Worm (Caenorhabditis elegans) whole organism, L2 larva: ENCODE measurements around the gene hcp-1.

Source experiments
- C34F6.9 ChIP-seq: fragments of 150-350 bp; optimal IDR thresholded peaks from 2 replicates; lab custom pipeline; 2014; ENCODE audit warnings: missing biosample characterization, missing genetic modification characterization
- F13H6.1 ChIP-seq: sonication (generic microtip); optimal IDR thresholded peaks from 2 replicates; lab custom pipeline; 2016; ENCODE audit warnings: missing genetic modification characterization, missing compliant biosample characterization
- R02D3.7 ChIP-seq: fragments of 150-350 bp; optimal IDR thresholded peaks from 2 replicates; lab custom pipeline; 2014; ENCODE audit warnings: missing biosample characterization, missing genetic modification characterization
- ZK546.5 ChIP-seq: sonication (generic microtip); optimal IDR thresholded peaks from 2 replicates; lab custom pipeline; 2017; ENCODE audit warnings: missing biosample characterization, missing genetic modification characterization
- aly-2 ChIP-seq: fragments of 150-350 bp; optimal IDR thresholded peaks from 2 replicates; lab custom pipeline; 2014; ENCODE audit warnings: missing biosample characterization, missing genetic modification characterization
- blmp-1 ChIP-seq: sonication (generic microtip); optimal IDR thresholded peaks from 2 replicates; lab custom pipeline; 2017; ENCODE audit warnings: missing genetic modification characterization, mild to moderate bottlenecking, missing compliant biosample characterization, antibody characterized with exemption, moderate library complexity; ENCODE audit not compliant: insufficient read depth
- ceh-16 ChIP-seq: fragments of 150-350 bp; optimal IDR thresholded peaks from 2 replicates; lab custom pipeline; 2014; ENCODE audit warnings: missing biosample characterization, missing genetic modification characterization
- ceh-82 ChIP-seq: fragments of 150-350 bp; optimal IDR thresholded peaks from 2 replicates; lab custom pipeline; 2014; ENCODE audit warnings: missing biosample characterization, missing genetic modification characterization
- dmd-4 ChIP-seq: sonication (generic microtip); optimal IDR thresholded peaks from 2 replicates; lab custom pipeline; 2017; ENCODE audit warnings: missing biosample characterization, missing genetic modification characterization
- egl-27 ChIP-seq: sonication (generic microtip); optimal IDR thresholded peaks from 3 replicates; lab custom pipeline; 2017; ENCODE audit warnings: missing biosample characterization, missing genetic modification reagents, missing genetic modification characterization
- elt-1 ChIP-seq: fragments of 150-350 bp; optimal IDR thresholded peaks from 2 replicates; lab custom pipeline; 2014; ENCODE audit warnings: missing biosample characterization, missing genetic modification characterization
- elt-3 ChIP-seq: sonication (generic microtip); optimal IDR thresholded peaks from 2 replicates; lab custom pipeline; 2017; ENCODE audit warnings: missing biosample characterization, missing genetic modification characterization
- fos-1 ChIP-seq: fragments of 150-350 bp; optimal IDR thresholded peaks from 2 replicates; lab custom pipeline; 2014; ENCODE audit warnings: missing biosample characterization, missing genetic modification characterization
- gmeb-1 ChIP-seq: fragments of 150-350 bp; optimal IDR thresholded peaks from 2 replicates; lab custom pipeline; 2014; ENCODE audit warnings: missing biosample characterization, missing genetic modification characterization
- lin-11 ChIP-seq: fragments of 150-350 bp; sonication (generic microtip); optimal IDR thresholded peaks from 2 replicates; lab custom pipeline; 2014; ENCODE audit warnings: missing biosample characterization, missing genetic modification characterization, inconsistent platforms, mixed read lengths
- lin-13 ChIP-seq: fragments of 150-350 bp; optimal IDR thresholded peaks from 2 replicates; lab custom pipeline; 2014; ENCODE audit warnings: missing biosample characterization, missing genetic modification reagents, missing genetic modification characterization
- lin-39 ChIP-seq: fragments of 150-350 bp; optimal IDR thresholded peaks from 2 replicates; lab custom pipeline; 2014; ENCODE audit warnings: missing biosample characterization, missing genetic modification reagents, missing genetic modification characterization
- mab-5 ChIP-seq: fragments of 150-350 bp; optimal IDR thresholded peaks from 2 replicates; lab custom pipeline; 2014; ENCODE audit warnings: missing biosample characterization, missing genetic modification characterization
- mbf-1 ChIP-seq: sonication (generic microtip); optimal IDR thresholded peaks from 2 replicates; lab custom pipeline; 2017; ENCODE audit warnings: missing biosample characterization, missing genetic modification characterization
- mdl-1 ChIP-seq, 2 experiments: fragments of 150-350 bp in 1 of 2; sonication (generic microtip) in 1 of 2; optimal IDR thresholded peaks; 2 replicates each; lab custom pipeline; 2017; ENCODE audit warnings: missing biosample characterization in 2 of 2, missing genetic modification characterization in 2 of 2
- nhr-11 ChIP-seq: fragments of 150-350 bp; optimal IDR thresholded peaks from 2 replicates; lab custom pipeline; 2014; ENCODE audit warnings: missing biosample characterization, missing genetic modification characterization
- nhr-12 ChIP-seq: fragments of 150-350 bp; optimal IDR thresholded peaks from 2 replicates; lab custom pipeline; 2014; ENCODE audit warnings: missing biosample characterization, missing genetic modification characterization
- nhr-129 ChIP-seq: fragments of 150-350 bp; optimal IDR thresholded peaks from 2 replicates; lab custom pipeline; 2014; ENCODE audit warnings: missing biosample characterization, missing genetic modification characterization
- nhr-21 ChIP-seq: fragments of 150-350 bp; optimal IDR thresholded peaks from 2 replicates; lab custom pipeline; 2014; ENCODE audit warnings: missing biosample characterization, missing genetic modification characterization
- nhr-23 ChIP-seq: fragments of 150-350 bp; optimal IDR thresholded peaks from 2 replicates; lab custom pipeline; 2014; ENCODE audit warnings: missing biosample characterization, missing genetic modification reagents, missing genetic modification characterization
- nhr-237 ChIP-seq: fragments of 150-350 bp; optimal IDR thresholded peaks from 2 replicates; lab custom pipeline; 2014; ENCODE audit warnings: missing biosample characterization, missing genetic modification characterization
- nhr-6 ChIP-seq: fragments of 150-350 bp; optimal IDR thresholded peaks from 2 replicates; lab custom pipeline; 2014; ENCODE audit warnings: missing biosample characterization, missing genetic modification characterization
- nhr-77 ChIP-seq: fragments of 150-350 bp; optimal IDR thresholded peaks from 2 replicates; lab custom pipeline; 2014; ENCODE audit warnings: missing biosample characterization, missing genetic modification characterization
- peb-1 ChIP-seq: fragments of 150-350 bp; optimal IDR thresholded peaks from 2 replicates; lab custom pipeline; 2014; ENCODE audit warnings: missing biosample characterization, missing genetic modification characterization
- skn-1 ChIP-seq: sonication (generic microtip); optimal IDR thresholded peaks from 2 replicates; lab custom pipeline; 2017; ENCODE audit warnings: missing biosample characterization, missing genetic modification characterization
- sma-3 ChIP-seq: sonication (generic microtip); optimal IDR thresholded peaks from 2 replicates; lab custom pipeline; 2016; ENCODE audit warnings: missing genetic modification reagents, missing genetic modification characterization, missing compliant biosample characterization
- sma-9 ChIP-seq, 2 experiments: fragments of 150-350 bp in 1 of 2; sonication (generic microtip) in 1 of 2; optimal IDR thresholded peaks; 2 replicates each; lab custom pipeline; 2014 to 2016; ENCODE audit warnings: missing genetic modification characterization in 2 of 2, mild to moderate bottlenecking in 1 of 2, missing biosample characterization in 1 of 2, missing compliant biosample characterization in 1 of 2, missing genetic modification reagents in 1 of 2, moderate library complexity in 1 of 2
- snpc-4 ChIP-seq: fragments of 150-350 bp; optimal IDR thresholded peaks from 2 replicates; lab custom pipeline; 2014; ENCODE audit warnings: missing biosample characterization, missing genetic modification characterization
- unc-39 ChIP-seq: fragments of 150-350 bp; optimal IDR thresholded peaks from 2 replicates; lab custom pipeline; 2014; ENCODE audit warnings: missing biosample characterization, missing genetic modification characterization
- unc-62 ChIP-seq: fragments of 150-350 bp; optimal IDR thresholded peaks from 2 replicates; lab custom pipeline; 2014; ENCODE audit warnings: missing biosample characterization, missing genetic modification reagents, missing genetic modification characterization
- ztf-1 ChIP-seq: fragments of 200-800 bp; sonication (Bioruptor generic); conservative IDR thresholded peaks from 2 replicates; pipeline ENCODE4 v1.3.6; 2022; ENCODE audit warnings: missing genetic modification characterization, missing compliant biosample characterization
- ztf-11 ChIP-seq: sonication (generic microtip); optimal IDR thresholded peaks from 2 replicates; lab custom pipeline; 2017; ENCODE audit warnings: missing biosample characterization, missing genetic modification characterization
- ztf-4 ChIP-seq: fragments of 150-350 bp; optimal IDR thresholded peaks from 2 replicates; lab custom pipeline; 2014; ENCODE audit warnings: missing biosample characterization, missing genetic modification characterization

Gene hcp-1

DNA sequence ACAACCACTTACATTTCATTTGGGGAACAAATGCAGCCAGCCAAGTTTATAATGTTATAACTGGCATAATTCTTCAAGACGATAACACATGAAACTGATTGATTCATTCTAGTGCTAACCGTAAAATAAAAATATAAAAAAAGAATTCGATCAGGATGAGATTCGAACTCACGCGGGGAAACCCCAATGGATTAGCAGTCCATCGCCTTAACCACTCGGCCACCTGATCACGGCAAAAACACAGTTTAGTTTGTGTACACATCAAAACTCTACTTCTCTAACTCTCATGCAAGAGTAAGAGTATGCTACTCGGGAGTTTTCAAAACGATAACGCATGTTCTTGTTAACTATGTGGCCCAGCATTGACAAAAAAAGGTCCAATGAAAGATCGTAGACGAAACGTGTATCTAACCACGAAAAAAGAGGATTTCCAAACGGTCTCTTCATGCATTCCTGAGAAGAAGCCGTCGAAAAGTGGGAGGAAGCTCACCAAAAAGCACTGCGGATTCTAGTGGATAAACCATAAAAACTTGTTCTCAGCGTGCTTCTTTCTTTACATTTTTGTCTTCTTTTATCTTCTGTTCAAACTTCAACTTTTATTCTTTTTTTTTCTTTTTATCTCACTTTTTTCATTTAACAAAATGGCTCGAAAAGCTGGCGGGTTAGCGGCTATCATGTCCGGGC, 42.1 kb upstream of the hcp-1 start, which contains the start of gene twk-10:
twk-10 (plus strand) TSS at position 634 of the 684 bp plus-strand sequence.
- TF ChIP-seq aly-2 (tag; lab: Kevin White, UChicago) (no peak), lin-13 (GFP tag; lab: Kevin White, UChicago) (no peak), dmd-4 (no peak), peb-1 (tag; lab: Kevin White, UChicago) (no peak), sma-3 (GFP tag; lab: Kevin White, UChicago) (peak; percentile 19), nhr-237 (tag; lab: Kevin White, UChicago) (no peak), blmp-1 (tag; lab: Kevin White, UChicago) (no peak), nhr-23 (tag; lab: Kevin White, UChicago) (no peak), unc-39 (tag; lab: Kevin White, UChicago) (no peak), nhr-129 (tag; lab: Kevin White, UChicago) (peak; percentile 54), ztf-11 (no peak), unc-62 (no peak), ztf-4 (tag; lab: Kevin White, UChicago) (no peak), mab-5 (tag; lab: Kevin White, UChicago) (no peak), ztf-1 (no peak), nhr-11 (no peak), mbf-1 (tag; lab: Kevin White, UChicago) (no peak), mdl-1 (tag; optimal IDR thresholded peaks at IDR 0.05; lab: Kevin White, UChicago) (no peak), elt-3 (tag; lab: Kevin White, UChicago) (no peak), nhr-77 (no peak), elt-1 (tag; lab: Kevin White, UChicago) (no peak), ZK546.5 (no peak), nhr-6 (tag; lab: Kevin White, UChicago) (no peak), C34F6.9 (tag; lab: Kevin White, UChicago) (peak; percentile 18), F13H6.1 (tag; lab: Kevin White, UChicago) (no peak), snpc-4 (tag; lab: Kevin White, UChicago) (no peak), skn-1 (tag; lab: Kevin White, UChicago) (no peak), sma-9 (GFP tag; optimal IDR thresholded peaks at IDR 0.05; lab: Kevin White, UChicago) (peak; percentile 43), sma-9 (tag; optimal IDR thresholded peaks at IDR 0.05; lab: Kevin White, UChicago) (no peak), nhr-12 (tag; lab: Kevin White, UChicago) (no peak), nhr-21 (tag; lab: Kevin White, UChicago) (no peak), egl-27 (tag; lab: Kevin White, UChicago) (no peak), lin-11 (tag; lab: Kevin White, UChicago) (no peak), ceh-82 (tag; lab: Kevin White, UChicago) (no peak), fos-1 (tag; lab: Kevin White, UChicago) (peak; percentile 59), gmeb-1 (no peak)
- TF ChIP-seq, all 48 proteins: peak for 5

DNA sequence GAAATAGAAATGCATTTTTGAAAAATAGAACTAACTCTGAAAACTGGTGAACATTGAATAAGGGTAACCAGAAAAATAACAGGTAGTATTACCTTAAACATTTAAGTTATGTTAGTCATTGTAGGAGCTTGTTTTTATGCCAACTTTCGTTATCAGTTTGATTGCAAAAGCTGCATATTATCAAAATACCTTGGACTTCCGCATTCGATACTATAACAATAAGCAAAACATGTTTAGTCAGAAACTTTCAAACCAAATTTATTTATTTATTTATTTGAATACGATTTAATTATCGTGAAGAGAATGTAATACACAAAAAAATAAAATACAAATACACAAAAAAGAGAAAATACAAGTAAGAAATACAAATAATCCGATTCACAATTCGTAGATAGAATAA, 39.7 kb upstream of the hcp-1 start, which contains the start of gene K04A8.19:
K04A8.19 (minus strand) TSS at position 101 of the 400 bp plus-strand sequence.
- TF ChIP-seq nhr-12 (tag; lab: Kevin White, UChicago) (no peak), nhr-21 (tag; lab: Kevin White, UChicago) (no peak)
- TF ChIP-seq, all 48 proteins: peak for 0

DNA sequence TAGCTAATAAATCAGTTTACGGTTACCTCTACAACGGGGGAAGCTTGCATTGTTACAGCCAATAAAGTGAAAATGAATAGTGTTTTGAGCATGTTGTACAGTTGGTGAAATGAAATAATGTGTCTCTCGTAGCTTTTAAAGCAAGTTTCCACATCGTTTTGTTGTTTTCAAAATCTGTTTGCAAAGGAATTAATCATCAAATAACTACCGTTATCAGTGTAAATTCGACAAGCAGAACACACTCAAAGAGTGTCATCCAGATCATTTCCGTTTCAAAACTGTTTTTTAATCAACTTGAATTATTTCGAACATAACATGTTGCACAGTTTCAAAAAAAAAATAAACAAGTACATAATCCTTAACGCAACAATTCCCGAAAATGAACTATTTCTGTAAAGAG, 37.0 kb upstream of the hcp-1 start, which contains the start of gene spp-27:
spp-27 (minus strand) TSS at position 101 of the 400 bp plus-strand sequence.
- TF ChIP-seq nhr-21 (tag; lab: Kevin White, UChicago) (no peak), lin-39 (tag; lab: Kevin White, UChicago) (no peak), dmd-4 (no peak), C34F6.9 (tag; lab: Kevin White, UChicago) (no peak), ztf-1 (no peak), ztf-4 (tag; lab: Kevin White, UChicago) (no peak)

DNA sequence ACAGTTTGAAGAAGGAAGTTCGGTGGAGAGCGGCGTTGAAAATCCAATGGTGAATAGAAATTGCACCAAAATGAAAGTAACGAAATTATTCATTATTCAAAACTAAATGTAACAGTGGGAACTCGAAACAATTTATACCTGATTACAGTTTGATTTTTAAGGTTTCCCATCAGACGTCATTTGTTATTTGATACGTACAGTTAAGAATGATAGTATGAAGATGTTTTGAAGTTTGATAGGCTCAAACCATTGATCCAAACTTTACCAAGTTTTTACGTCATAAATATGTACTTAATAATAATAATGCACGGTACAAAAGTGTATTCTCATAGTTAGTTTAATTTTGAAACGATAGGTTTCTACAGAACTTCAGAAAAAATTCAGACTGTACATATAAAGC, 35.9 kb upstream of the hcp-1 start, which contains the start of gene spp-20:
spp-20 (minus strand) TSS at position 101 of the 400 bp plus-strand sequence.
- TF ChIP-seq ceh-16: no peak
- no peak for TF ChIP-seq F13H6.1 (tag; lab: Kevin White, UChicago)
- no peak for TF ChIP-seq ZK546.5
- TF ChIP-seq aly-2 (tag; lab: Kevin White, UChicago): no peak
- no peak for TF ChIP-seq lin-11 (tag; lab: Kevin White, UChicago)
- no peak for TF ChIP-seq R02D3.7 (tag; lab: Kevin White, UChicago)
